Worm (Caenorhabditis elegans) whole organism, L1 larva: Measurements from ENCODE around the gene T02B11.3.
A peak's percentile ranks its signal among the peaks of the same experiment; 100 is the strongest.

ENCODE experiments used
- C04F5.9 ChIP-seq: sonication (generic microtip); optimal IDR thresholded peaks from 2 replicates; lab custom pipeline; 2016; ENCODE audit warnings: missing genetic modification characterization, missing compliant biosample characterization
- C34B4.2 ChIP-seq: sonication (generic microtip); optimal IDR thresholded peaks from 2 replicates; lab custom pipeline; 2017; ENCODE audit warnings: mild to moderate bottlenecking, missing genetic modification characterization, missing compliant biosample characterization
- F16B12.6 ChIP-seq: fragments of 150-350 bp; optimal IDR thresholded peaks from 2 replicates; lab custom pipeline; 2014; ENCODE audit warnings: missing biosample characterization, missing genetic modification characterization
- aha-1 ChIP-seq: fragments of 150-350 bp; optimal IDR thresholded peaks from 2 replicates; lab custom pipeline; 2014; ENCODE audit warnings: missing biosample characterization, missing genetic modification characterization
- ama-1 ChIP-seq: fragments of 150-350 bp; optimal IDR thresholded peaks from 2 replicates; lab custom pipeline; 2014
- ceh-82 ChIP-seq, 3 experiments: fragments of 150-350 bp in 1 of 3; sonication (generic microtip) in 2 of 3; optimal IDR thresholded peaks; 2 replicates each; lab custom pipeline; 2014 to 2017; ENCODE audit warnings: missing biosample characterization in 3 of 3, missing genetic modification characterization in 3 of 3
- ceh-88 ChIP-seq: fragments of 200-800 bp; sonication (Bioruptor generic); IDR thresholded peaks from 2 replicates; pipeline ENCODE4 v1.3.6; 2022; ENCODE audit warnings: missing genetic modification characterization, missing compliant biosample characterization
- ceh-90 ChIP-seq: sonication (generic microtip); optimal IDR thresholded peaks from 2 replicates; lab custom pipeline; 2016; ENCODE audit warnings: missing genetic modification characterization, missing compliant biosample characterization
- ces-1 ChIP-seq: fragments of 150-350 bp; optimal IDR thresholded peaks from 2 replicates; lab custom pipeline; 2014; ENCODE audit warnings: missing biosample characterization, missing genetic modification reagents, missing genetic modification characterization
- dpl-1 ChIP-seq, 3 experiments: fragments of 150-350 bp in 2 of 3; sonication (generic microtip) in 1 of 3; optimal IDR thresholded peaks; 2 replicates each; lab custom pipeline; 2014 to 2017; ENCODE audit warnings: missing biosample characterization in 3 of 3, missing genetic modification characterization in 3 of 3, missing genetic modification reagents in 3 of 3
- efl-1 ChIP-seq, 4 experiments: fragments of 150-350 bp; optimal IDR thresholded peaks in 3 of 4; peaks in 1 of 4; 1 replicate in 1 of 4; 2 replicates in 3 of 4; lab custom pipeline; 2014; ENCODE audit warnings: missing biosample characterization in 2 of 4, missing genetic modification characterization in 2 of 4, missing genetic modification reagents in 2 of 4
- efl-3 ChIP-seq: fragments of 200-800 bp; sonication (Bioruptor generic); optimal IDR thresholded peaks from 2 replicates; lab custom pipeline; 2018; ENCODE audit warnings: mild to moderate bottlenecking, missing genetic modification characterization, missing compliant biosample characterization
- ets-5 ChIP-seq: fragments of 200-800 bp; sonication (Bioruptor generic); IDR thresholded peaks from 2 replicates; pipeline ENCODE4 v1.3.6; 2022; ENCODE audit warnings: missing genetic modification characterization, missing compliant biosample characterization
- fkh-10 ChIP-seq: sonication (generic microtip); optimal IDR thresholded peaks from 2 replicates; lab custom pipeline; 2017; ENCODE audit warnings: missing biosample characterization, missing genetic modification reagents, missing genetic modification characterization
- fkh-4 ChIP-seq: sonication (generic microtip); optimal IDR thresholded peaks from 2 replicates; lab custom pipeline; 2016; ENCODE audit warnings: missing compliant biosample characterization, missing genetic modification characterization, borderline replicate concordance
- fkh-8 ChIP-seq: sonication (generic microtip); optimal IDR thresholded peaks from 2 replicates; lab custom pipeline; 2016; ENCODE audit warnings: mild to moderate bottlenecking, missing genetic modification characterization, missing compliant biosample characterization
- grh-1 ChIP-seq: fragments of 200-800 bp; sonication (Bioruptor generic); IDR thresholded peaks from 2 replicates; pipeline ENCODE4 v1.3.6; 2022; ENCODE audit warnings: missing genetic modification reagents, missing genetic modification characterization, missing compliant biosample characterization
- hlh-17 ChIP-seq: fragments of 200-800 bp; sonication (Bioruptor generic); optimal IDR thresholded peaks from 2 replicates; lab custom pipeline; 2018; ENCODE audit warnings: missing genetic modification characterization, mild to moderate bottlenecking, missing compliant biosample characterization, moderate library complexity, borderline replicate concordance
- hlh-4 ChIP-seq: sonication (generic microtip); optimal IDR thresholded peaks from 2 replicates; lab custom pipeline; 2016; ENCODE audit warnings: mild to moderate bottlenecking, missing genetic modification characterization, missing compliant biosample characterization
- hpl-2 ChIP-seq: fragments of 150-350 bp; optimal IDR thresholded peaks from 2 replicates; lab custom pipeline; 2014; ENCODE audit warnings: missing biosample characterization, missing genetic modification reagents, missing genetic modification characterization
- isw-1 ChIP-seq: fragments of 200-800 bp; sonication (Bioruptor generic); IDR thresholded peaks from 2 replicates; pipeline ENCODE4 v1.3.6; 2022; ENCODE audit warnings: missing genetic modification characterization, missing compliant biosample characterization
- jun-1 ChIP-seq: fragments of 150-350 bp; optimal IDR thresholded peaks from 2 replicates; lab custom pipeline; 2014; ENCODE audit warnings: missing biosample characterization, missing genetic modification reagents, missing genetic modification characterization
- lin-13 ChIP-seq: fragments of 150-350 bp; optimal IDR thresholded peaks from 2 replicates; lab custom pipeline; 2014; ENCODE audit warnings: missing biosample characterization, missing genetic modification reagents, missing genetic modification characterization
- lin-15B ChIP-seq: fragments of 150-350 bp; sonication (generic microtip); optimal IDR thresholded peaks from 3 replicates; lab custom pipeline; 2014; ENCODE audit warnings: missing biosample characterization, missing genetic modification characterization
- lin-35 ChIP-seq, 2 experiments: fragments of 150-350 bp; optimal IDR thresholded peaks; 2 replicates each; lab custom pipeline; 2014; ENCODE audit warnings: missing biosample characterization in 2 of 2, missing genetic modification characterization in 2 of 2, missing genetic modification reagents in 2 of 2
- lin-39 ChIP-seq: fragments of 150-350 bp; optimal IDR thresholded peaks from 2 replicates; lab custom pipeline; 2014; ENCODE audit warnings: missing biosample characterization, missing genetic modification reagents, missing genetic modification characterization
- mab-9 ChIP-seq: fragments of 200-800 bp; sonication (Bioruptor generic); IDR thresholded peaks from 2 replicates; pipeline ENCODE4 v1.3.6; 2022; ENCODE audit warnings: missing genetic modification reagents, missing genetic modification characterization, missing compliant biosample characterization
- mdl-1 ChIP-seq, 2 experiments: fragments of 150-350 bp; optimal IDR thresholded peaks; 2 replicates each; lab custom pipeline; 2014 to 2017; ENCODE audit warnings: missing biosample characterization in 2 of 2, missing genetic modification characterization in 2 of 2, inconsistent platforms in 1 of 2
- nhr-11 ChIP-seq: fragments of 150-350 bp; optimal IDR thresholded peaks from 2 replicates; lab custom pipeline; 2014; ENCODE audit warnings: missing biosample characterization, missing genetic modification characterization
- nhr-47 ChIP-seq: sonication (generic microtip); optimal IDR thresholded peaks from 2 replicates; lab custom pipeline; 2016; ENCODE audit warnings: mild to moderate bottlenecking, missing genetic modification characterization, moderate library complexity, missing compliant biosample characterization
- nhr-71 ChIP-seq: sonication (generic microtip); optimal IDR thresholded peaks from 2 replicates; lab custom pipeline; 2016; ENCODE audit warnings: mild to moderate bottlenecking, missing genetic modification characterization, moderate library complexity, missing compliant biosample characterization
- nhr-76 ChIP-seq: sonication (generic microtip); optimal IDR thresholded peaks from 2 replicates; lab custom pipeline; 2017; ENCODE audit warnings: missing biosample characterization, missing genetic modification characterization
- pag-3 ChIP-seq: sonication (generic microtip); optimal IDR thresholded peaks from 2 replicates; lab custom pipeline; 2017; ENCODE audit warnings: missing genetic modification characterization, mild to moderate bottlenecking, missing compliant biosample characterization, antibody characterized with exemption, borderline replicate concordance; ENCODE audit not compliant: insufficient read depth
- pax-3 ChIP-seq: fragments of 200-800 bp; sonication (Bioruptor generic); optimal IDR thresholded peaks from 2 replicates; lab custom pipeline; 2018; ENCODE audit warnings: mild to moderate bottlenecking, missing genetic modification characterization, moderate library complexity, missing compliant biosample characterization
- rnt-1 ChIP-seq: sonication (generic microtip); optimal IDR thresholded peaks from 2 replicates; lab custom pipeline; 2016; ENCODE audit warnings: mild to moderate bottlenecking, missing genetic modification characterization, moderate library complexity, missing compliant biosample characterization
- skn-1 ChIP-seq: fragments of 150-350 bp; optimal IDR thresholded peaks from 2 replicates; lab custom pipeline; 2014; ENCODE audit warnings: missing biosample characterization, missing genetic modification characterization
- snpc-4 ChIP-seq: fragments of 150-350 bp; optimal IDR thresholded peaks from 2 replicates; lab custom pipeline; 2014; ENCODE audit warnings: missing biosample characterization, missing genetic modification characterization
- sox-4 ChIP-seq: sonication (generic microtip); optimal IDR thresholded peaks from 2 replicates; lab custom pipeline; 2016; ENCODE audit warnings: missing genetic modification characterization, missing compliant biosample characterization
- sptf-1 ChIP-seq: fragments of 150-350 bp; optimal IDR thresholded peaks from 2 replicates; lab custom pipeline; 2014; ENCODE audit warnings: missing biosample characterization, missing genetic modification characterization
- sup-37 ChIP-seq: fragments of 200-800 bp; sonication (Bioruptor generic); optimal IDR thresholded peaks from 2 replicates; lab custom pipeline; 2018; ENCODE audit warnings: mild to moderate bottlenecking, missing genetic modification characterization, missing compliant biosample characterization
- swsn-7 ChIP-seq: sonication (generic microtip); optimal IDR thresholded peaks from 2 replicates; lab custom pipeline; 2016; ENCODE audit warnings: missing genetic modification characterization, missing compliant biosample characterization
- tbx-2 ChIP-seq: sonication (generic microtip); optimal IDR thresholded peaks from 2 replicates; lab custom pipeline; 2016; ENCODE audit warnings: missing genetic modification characterization, missing compliant biosample characterization
- unc-30 ChIP-seq: sonication (generic microtip); optimal IDR thresholded peaks from 2 replicates; lab custom pipeline; 2017; ENCODE audit warnings: missing biosample characterization, missing genetic modification characterization
- unc-62 ChIP-seq: fragments of 150-350 bp; optimal IDR thresholded peaks from 2 replicates; lab custom pipeline; 2014; ENCODE audit warnings: missing biosample characterization, missing genetic modification reagents, missing genetic modification characterization
- unc-86 ChIP-seq: sonication (generic microtip); optimal IDR thresholded peaks from 2 replicates; lab custom pipeline; 2016; ENCODE audit warnings: missing genetic modification characterization, missing compliant biosample characterization
- unc-98 ChIP-seq: fragments of 200-800 bp; sonication (Bioruptor generic); IDR thresholded peaks from 2 replicates; pipeline ENCODE4 v1.3.6; 2022; ENCODE audit warnings: missing genetic modification characterization, missing compliant biosample characterization
- zag-1 ChIP-seq: fragments of 150-350 bp; optimal IDR thresholded peaks from 2 replicates; lab custom pipeline; 2014; ENCODE audit warnings: missing biosample characterization, missing genetic modification characterization
- zip-4 ChIP-seq: fragments of 200-800 bp; sonication (Bioruptor generic); optimal IDR thresholded peaks from 2 replicates; lab custom pipeline; 2018; ENCODE audit warnings: mild to moderate bottlenecking, missing genetic modification characterization, moderate library complexity, missing compliant biosample characterization
- ztf-4 ChIP-seq: fragments of 150-350 bp; optimal IDR thresholded peaks from 2 replicates; lab custom pipeline; 2014; ENCODE audit warnings: missing biosample characterization, missing genetic modification characterization

The T02B11.3 gene

ce11 chrV:904232-904983 lies 37.8 kb upstream of the T02B11.3 start, which contains the start of gene trm-2A (continued):
- TF ChIP-seq mdl-1 (tag; optimal IDR thresholded peaks at IDR 0.05; lab: Kevin White, UChicago) (peak in 1 of 2 experiments; percentile 63), ama-1 (peak; percentile 14), ceh-82 (tag; optimal IDR thresholded peaks at IDR 0.05; lab: Kevin White, UChicago) (peak; percentile 86 to 91 (median 87)), unc-30 (tag; lab: Kevin White, UChicago) (peak; percentile 11), ztf-4 (tag; lab: Kevin White, UChicago) (peak; percentile 35), ces-1 (no peak), rnt-1 (tag; lab: Kevin White, UChicago) (peak; percentile 94), swsn-7 (tag; lab: Kevin White, UChicago) (peak; percentile 83), nhr-71 (tag; lab: Kevin White, UChicago) (peak; percentile 89), zag-1 (no peak), skn-1 (tag; lab: Kevin White, UChicago) (peak; percentile 86), unc-98 (GFP tag; lab: Robert Waterston, UW) (no peak), lin-13 (GFP tag; lab: Kevin White, UChicago) (peak; percentile 64), grh-1 (GFP tag; lab: Robert Waterston, UW) (peak; percentile 81), efl-1 (optimal IDR thresholded peaks at IDR 0.05; lab: Kevin White, UChicago) (peak; percentile 89 to 98), efl-1 (GFP tag; optimal IDR thresholded peaks at IDR 0.05 in 1 of 2; lab: Kevin White, UChicago) (peak; percentile 98 to 100), mab-9 (GFP tag; lab: Robert Waterston, UW) (peak; percentile 51; the same call in 1 of the 2 replicates), lin-35 (GFP tag; optimal IDR thresholded peaks at IDR 0.05; lab: Kevin White, UChicago) (peak; percentile 98 to 99), fkh-8 (tag; lab: Kevin White, UChicago) (peak; percentile 76), fkh-10 (no peak), ets-5 (no peak), unc-86 (tag; lab: Kevin White, UChicago) (peak; percentile 63), jun-1 (peak; percentile 65), zip-4 (peak; percentile 19), tbx-2 (tag; lab: Kevin White, UChicago) (peak; percentile 83), lin-15B (peak; percentile 75), isw-1 (GFP tag; lab: Robert Waterston, UW) (peak; percentile 64), pax-3 (tag; lab: Kevin White, UChicago) (peak; percentile 56), lin-39 (tag; lab: Kevin White, UChicago) (peak; percentile 53), unc-62 (GFP tag; lab: Kevin White, UChicago) (no peak), hpl-2 (GFP tag; lab: Kevin White, UChicago) (no peak), hlh-4 (tag; lab: Kevin White, UChicago) (no peak), ceh-88 (GFP tag; lab: Robert Waterston, UW) (no peak)

DNA sequence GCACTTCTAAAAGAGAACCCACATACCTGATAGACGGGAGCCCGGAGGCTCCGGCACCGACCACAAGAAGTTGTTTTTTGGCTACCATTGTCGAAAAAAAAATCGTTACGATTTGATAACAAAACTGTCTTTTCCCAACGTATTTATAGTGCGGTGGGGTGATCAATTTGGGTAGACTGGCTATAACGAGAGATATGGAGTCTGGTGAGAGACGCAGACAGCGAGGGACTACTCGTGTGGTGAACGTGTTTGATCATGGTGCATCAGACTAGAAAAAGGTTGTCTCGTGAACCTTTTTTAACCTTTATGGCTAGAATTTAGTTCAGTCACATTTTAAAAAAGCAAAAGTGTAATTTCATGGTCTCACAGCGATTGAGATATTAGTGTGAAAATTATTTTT lies 36.8 kb upstream of the T02B11.3 start, which contains the start of gene fmo-5:
TSS of gene fmo-5 (minus strand) at position 206 of the 400 bp plus-strand sequence.
- TF ChIP-seq isw-1 (GFP tag; lab: Robert Waterston, UW) (no peak), ceh-90 (tag; lab: Kevin White, UChicago) (no peak), ama-1 (no peak), ceh-88 (GFP tag; lab: Robert Waterston, UW) (no peak), C04F5.9 (no peak), skn-1 (tag; lab: Kevin White, UChicago) (no peak), nhr-11 (no peak), efl-3 (GFP tag; lab: Kevin White, UChicago) (no peak), nhr-47 (tag; lab: Kevin White, UChicago) (peak; percentile 35), sup-37 (no peak), dpl-1 (GFP tag; optimal IDR thresholded peaks at IDR 0.05; lab: Kevin White, UChicago) (peak in 2 of 3 experiments; percentile 42 to 57), snpc-4 (no peak), sptf-1 (tag; lab: Kevin White, UChicago) (no peak), sox-4 (tag; lab: Kevin White, UChicago) (no peak), F16B12.6 (tag; lab: Kevin White, UChicago) (peak; percentile 15), fkh-4 (tag; lab: Kevin White, UChicago) (no peak), pag-3 (tag; lab: Kevin White, UChicago) (no peak), aha-1 (tag; lab: Kevin White, UChicago) (no peak), hlh-17 (GFP tag; lab: Kevin White, UChicago) (no peak), C34B4.2 (no peak), mdl-1 (tag; optimal IDR thresholded peaks at IDR 0.05; lab: Kevin White, UChicago) (peak in 1 of 2 experiments; percentile 73), lin-39 (tag; lab: Kevin White, UChicago) (no peak), efl-1 (optimal IDR thresholded peaks at IDR 0.05; lab: Kevin White, UChicago) (peak; percentile 42 to 65), efl-1 (GFP tag; optimal IDR thresholded peaks at IDR 0.05 in 1 of 2; lab: Kevin White, UChicago) (peak; percentile 60 to 97), fkh-8 (tag; lab: Kevin White, UChicago) (no peak), nhr-76 (tag; lab: Kevin White, UChicago) (no peak), ceh-82 (tag; optimal IDR thresholded peaks at IDR 0.05; lab: Kevin White, UChicago) (no peak), lin-35 (GFP tag; optimal IDR thresholded peaks at IDR 0.05; lab: Kevin White, UChicago) (peak; percentile 48 to 78)
